Worm (Caenorhabditis elegans) whole organism, young adult: ENCODE measurements around the gene ddn-3.
A peak's percentile ranks its signal among the peaks of the same experiment; 100 is the strongest.

Source experiments
- F33H1.4 ChIP-seq: fragments of 200-800 bp; sonication (Bioruptor generic); IDR thresholded peaks from 2 replicates; pipeline ENCODE4 v1.3.6; 2022; ENCODE audit warnings: missing genetic modification reagents, missing genetic modification characterization, missing compliant biosample characterization
- F55B11.4 ChIP-seq: sonication (generic microtip); optimal IDR thresholded peaks from 2 replicates; lab custom pipeline; 2016; ENCODE audit warnings: missing compliant biosample characterization, missing genetic modification characterization, borderline replicate concordance; ENCODE audit not compliant: insufficient read depth
- F57A8.1 ChIP-seq: fragments of 200-800 bp; sonication (Bioruptor generic); optimal IDR thresholded peaks from 2 replicates; lab custom pipeline; 2018; ENCODE audit warnings: mild to moderate bottlenecking, missing genetic modification characterization, moderate library complexity, missing compliant biosample characterization
- T26A5.8 ChIP-seq: sonication (generic microtip); optimal IDR thresholded peaks from 2 replicates; lab custom pipeline; 2016; ENCODE audit warnings: missing genetic modification characterization, missing compliant biosample characterization
- Y53F4B.3 ChIP-seq: fragments of 200-800 bp; sonication (Bioruptor generic); IDR thresholded peaks from 2 replicates; pipeline ENCODE4 v1.3.6; 2022; ENCODE audit warnings: missing genetic modification reagents, missing genetic modification characterization, missing compliant biosample characterization
- ama-1 ChIP-seq, 3 experiments: fragments of 150-350 bp in 1 of 3; sonication (generic microtip) in 2 of 3; optimal IDR thresholded peaks; 2 replicates each; lab custom pipeline; 2014 to 2018; ENCODE audit warnings: missing biosample characterization in 2 of 3, missing genetic modification characterization in 2 of 3, missing genetic modification reagents in 2 of 3
- aptf-2 ChIP-seq: fragments of 200-800 bp; sonication (Bioruptor generic); conservative IDR thresholded peaks from 2 replicates; pipeline ENCODE4 v1.3.6; 2022; ENCODE audit warnings: missing genetic modification reagents, missing genetic modification characterization, missing compliant biosample characterization
- aptf-3 ChIP-seq: fragments of 200-800 bp; sonication (Bioruptor generic); IDR thresholded peaks from 2 replicates; pipeline ENCODE4 v1.3.6; 2022; ENCODE audit warnings: missing genetic modification characterization, missing compliant biosample characterization
- atf-7 ChIP-seq: sonication (generic microtip); optimal IDR thresholded peaks from 2 replicates; lab custom pipeline; 2017; ENCODE audit warnings: mild to moderate bottlenecking, missing genetic modification characterization, missing compliant biosample characterization
- attf-6 ChIP-seq: fragments of 200-800 bp; sonication (Bioruptor generic); IDR thresholded peaks from 2 replicates; pipeline ENCODE4 v1.3.6; 2022; ENCODE audit warnings: missing genetic modification reagents, missing genetic modification characterization, missing compliant biosample characterization
- cebp-2 ChIP-seq: fragments of 200-800 bp; sonication (Bioruptor generic); IDR thresholded peaks from 2 replicates; pipeline ENCODE4 v1.3.6; 2022; ENCODE audit warnings: missing genetic modification characterization, missing compliant biosample characterization
- ceh-100 ChIP-seq: fragments of 200-800 bp; sonication (Bioruptor generic); IDR thresholded peaks from 2 replicates; pipeline ENCODE4 v1.3.6; 2022; ENCODE audit warnings: missing genetic modification reagents, missing genetic modification characterization, missing compliant biosample characterization
- ceh-40 ChIP-seq: fragments of 200-800 bp; sonication (Bioruptor generic); IDR thresholded peaks from 2 replicates; pipeline ENCODE4 v1.3.6; 2022; ENCODE audit warnings: missing genetic modification characterization, missing compliant biosample characterization
- die-1 ChIP-seq: sonication (generic microtip); optimal IDR thresholded peaks from 2 replicates; lab custom pipeline; 2016; ENCODE audit warnings: missing genotype, mild to moderate bottlenecking, missing genetic modification characterization, missing compliant biosample characterization
- dpff-1 ChIP-seq: sonication (generic microtip); optimal IDR thresholded peaks from 2 replicates; lab custom pipeline; 2017; ENCODE audit warnings: mild to moderate bottlenecking, missing genetic modification characterization, missing compliant biosample characterization
- dpl-1 ChIP-seq: fragments of 150-350 bp; optimal IDR thresholded peaks from 2 replicates; lab custom pipeline; 2014; ENCODE audit warnings: missing biosample characterization, missing genetic modification reagents, missing genetic modification characterization
- efl-1 ChIP-seq: fragments of 150-350 bp; optimal IDR thresholded peaks from 2 replicates; lab custom pipeline; 2014; ENCODE audit warnings: missing biosample characterization, missing genetic modification reagents, missing genetic modification characterization
- egrh-3 ChIP-seq: fragments of 200-800 bp; sonication (Bioruptor generic); IDR thresholded peaks from 2 replicates; pipeline ENCODE4 v1.3.6; 2022; ENCODE audit warnings: missing genetic modification reagents, missing genetic modification characterization, missing compliant biosample characterization
- hmg-1.2 ChIP-seq: fragments of 200-800 bp; sonication (Bioruptor generic); IDR thresholded peaks from 2 replicates; pipeline ENCODE4 v1.3.6; 2022; ENCODE audit warnings: missing genetic modification reagents, missing genetic modification characterization, missing compliant biosample characterization
- let-526 ChIP-seq: fragments of 200-800 bp; sonication (Bioruptor generic); IDR thresholded peaks from 2 replicates; pipeline ENCODE4 v1.3.6; 2022; ENCODE audit warnings: missing genetic modification reagents, missing genetic modification characterization, missing compliant biosample characterization
- let-607 ChIP-seq, 2 experiments: fragments of 200-800 bp in 1 of 2; sonication (Bioruptor generic) in 1 of 2; sonication (generic microtip) in 1 of 2; optimal IDR thresholded peaks; 2 replicates each; lab custom pipeline; 2016 to 2018; ENCODE audit warnings: mild to moderate bottlenecking in 2 of 2, missing compliant biosample characterization in 2 of 2, missing genetic modification characterization in 2 of 2, moderate library complexity in 2 of 2, missing genotype in 1 of 2
- lin-26 ChIP-seq: fragments of 200-800 bp; sonication (Bioruptor generic); IDR thresholded peaks from 2 replicates; pipeline ENCODE4 v1.3.6; 2022; ENCODE audit warnings: missing genetic modification reagents, missing genetic modification characterization, missing compliant biosample characterization
- madf-6 ChIP-seq: fragments of 200-800 bp; sonication (Bioruptor generic); IDR thresholded peaks from 2 replicates; pipeline ENCODE4 v1.3.6; 2022; ENCODE audit warnings: missing genetic modification reagents, missing genetic modification characterization, missing compliant biosample characterization
- madf-8 ChIP-seq: fragments of 200-800 bp; sonication (Bioruptor generic); conservative IDR thresholded peaks from 2 replicates; pipeline ENCODE4 v1.3.6; 2022; ENCODE audit warnings: missing genetic modification reagents, missing genetic modification characterization, missing compliant biosample characterization
- mel-28 ChIP-seq: sonication (generic microtip); optimal IDR thresholded peaks from 2 replicates; lab custom pipeline; 2016; ENCODE audit warnings: borderline replicate concordance, mild to moderate bottlenecking, missing genetic modification characterization, missing compliant biosample characterization
- mes-4 ChIP-seq: sonication (generic microtip); optimal IDR thresholded peaks from 2 replicates; lab custom pipeline; 2016; ENCODE audit warnings: missing genotype, missing genetic modification characterization, missing compliant biosample characterization
- nhr-120 ChIP-seq: fragments of 200-800 bp; sonication (Bioruptor generic); IDR thresholded peaks from 2 replicates; pipeline ENCODE4 v1.3.6; 2022; ENCODE audit warnings: missing genetic modification characterization, missing compliant biosample characterization
- nhr-27 ChIP-seq: fragments of 200-800 bp; sonication (Bioruptor generic); optimal IDR thresholded peaks from 2 replicates; lab custom pipeline; 2018; ENCODE audit warnings: mild to moderate bottlenecking, missing genetic modification characterization, moderate library complexity, missing compliant biosample characterization
- sdz-38 ChIP-seq: sonication (generic microtip); optimal IDR thresholded peaks from 2 replicates; lab custom pipeline; 2016; ENCODE audit warnings: missing genotype, missing genetic modification characterization, missing compliant biosample characterization
- snpc-1.1 ChIP-seq: sonication (generic microtip); optimal IDR thresholded peaks from 2 replicates; lab custom pipeline; 2017; ENCODE audit warnings: missing genetic modification characterization, mild to moderate bottlenecking, missing compliant biosample characterization, antibody characterized with exemption, moderate library complexity, missing genotype, missing genetic modification reagents; ENCODE audit not compliant: insufficient read depth
- somi-1 ChIP-seq: fragments of 200-800 bp; sonication (Bioruptor generic); optimal IDR thresholded peaks from 2 replicates; lab custom pipeline; 2018; ENCODE audit warnings: mild to moderate bottlenecking, missing genetic modification characterization, missing compliant biosample characterization
- tbx-9 ChIP-seq: sonication (generic microtip); optimal IDR thresholded peaks from 2 replicates; lab custom pipeline; 2016; ENCODE audit warnings: borderline replicate concordance, missing genetic modification characterization, inconsistent platforms, missing compliant biosample characterization
- tlf-1 ChIP-seq: fragments of 200-800 bp; sonication (Bioruptor generic); optimal IDR thresholded peaks from 2 replicates; lab custom pipeline; 2018; ENCODE audit warnings: mild to moderate bottlenecking, missing genetic modification characterization, missing compliant biosample characterization
- unc-130 ChIP-seq: sonication (generic microtip); optimal IDR thresholded peaks from 2 replicates; lab custom pipeline; 2016; ENCODE audit warnings: missing genetic modification reagents, missing genetic modification characterization, missing compliant biosample characterization
- xnd-1 ChIP-seq: sonication (generic microtip); optimal IDR thresholded peaks from 2 replicates; lab custom pipeline; 2016; ENCODE audit warnings: missing genotype, missing genetic modification reagents, missing genetic modification characterization, missing compliant biosample characterization
- zfh-2 ChIP-seq: fragments of 200-800 bp; sonication (Bioruptor generic); conservative IDR thresholded peaks from 2 replicates; pipeline ENCODE4 v1.3.6; 2022; ENCODE audit warnings: missing genetic modification reagents, missing genetic modification characterization, missing compliant biosample characterization
- zim-3 ChIP-seq: sonication (generic microtip); optimal IDR thresholded peaks from 2 replicates; lab custom pipeline; 2017; ENCODE audit warnings: mild to moderate bottlenecking, missing genetic modification characterization, moderate library complexity, missing compliant biosample characterization
- ztf-26 ChIP-seq: sonication (generic microtip); optimal IDR thresholded peaks from 2 replicates; lab custom pipeline; 2017; ENCODE audit warnings: missing genetic modification characterization, missing compliant biosample characterization

ddn-3 gene

DNA sequence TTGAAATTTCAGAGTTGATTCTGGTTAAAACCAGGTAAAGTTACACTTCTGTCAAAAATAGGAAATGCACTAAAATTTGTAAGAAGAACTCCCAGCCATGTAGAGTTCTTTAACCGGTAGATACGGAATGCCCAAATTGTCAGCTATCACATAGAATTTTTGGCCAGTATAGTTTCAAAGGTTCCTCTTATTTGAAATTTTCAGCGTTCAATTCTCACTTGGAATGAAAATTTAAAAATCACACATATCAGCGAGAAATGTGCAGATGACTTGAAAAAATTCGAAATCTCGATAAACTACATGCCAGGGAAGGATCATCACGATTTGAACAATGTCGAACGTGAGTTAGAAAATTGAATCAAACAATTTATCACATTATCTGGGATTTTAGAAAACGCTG, 14.5 kb downstream of the ddn-3 start, which contains the start of gene F14D7.3:
TSS of gene F14D7.3 (plus strand) at position 301 of the 400 bp plus-strand sequence.
- TF ChIP-seq ceh-40 (GFP tag; lab: Robert Waterston, UW) (no peak), ceh-100 (no peak), Y53F4B.3 (no peak), snpc-1.1 (tag; lab: Kevin White, UChicago) (no peak), unc-130 (GFP tag; lab: Kevin White, UChicago) (no peak), cebp-2 (GFP tag; lab: Robert Waterston, UW) (no peak), attf-6 (no peak), dpff-1 (no peak)

DNA sequence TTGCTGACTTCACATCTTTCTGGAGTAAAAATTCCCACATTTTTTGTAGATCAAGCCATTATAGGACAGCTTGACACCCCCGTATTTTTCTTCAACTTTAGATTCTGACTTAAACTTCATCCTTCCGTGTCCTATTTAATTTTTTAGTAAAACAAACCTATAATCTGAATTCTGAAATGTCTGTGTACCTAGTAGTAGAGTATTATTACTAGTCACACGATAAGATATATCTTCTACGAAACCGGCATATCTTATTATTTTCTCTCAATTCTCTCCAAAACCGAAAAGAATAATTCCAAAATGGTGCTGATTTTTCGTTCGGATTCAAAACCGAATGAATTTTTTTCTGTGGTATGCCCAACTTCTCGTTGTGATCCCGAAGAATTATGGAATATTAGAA, 16.6 kb downstream of the ddn-3 start, which contains the start of gene F14D7.9:
TSS of gene F14D7.9 (plus strand) at position 301 of the 400 bp plus-strand sequence.
- no peak for TF ChIP-seq snpc-1.1 (tag; lab: Kevin White, UChicago)

DNA sequence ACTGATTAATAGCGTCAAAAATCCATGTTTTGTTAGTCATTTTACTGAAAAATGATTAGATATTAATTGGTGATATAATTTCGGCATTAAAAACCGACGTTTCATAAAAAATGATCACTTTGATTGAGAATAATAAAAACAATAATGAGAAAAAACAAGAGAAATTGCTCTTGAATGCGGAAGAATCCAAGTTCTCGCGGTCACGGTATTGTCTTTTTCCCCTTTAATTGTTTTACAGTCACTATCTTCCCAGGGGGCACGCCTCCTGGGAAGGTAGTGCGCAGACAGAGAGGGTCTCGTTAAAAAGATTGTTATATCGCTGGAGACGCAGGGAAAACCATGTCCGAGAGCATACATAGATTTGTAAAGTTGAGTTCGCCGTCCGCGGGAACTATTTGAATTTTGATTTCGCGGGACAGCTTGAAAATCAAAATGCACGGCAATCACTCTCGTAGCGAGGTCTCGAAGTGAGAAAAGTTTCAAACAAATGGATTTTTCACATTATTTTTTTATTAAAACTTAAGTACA, 17.3 kb downstream of the ddn-3 start, which contains the start of gene F14D7.2:
TSS of gene F14D7.2 (minus strand) at position 51 of the 528 bp plus-strand sequence.
- TF ChIP-seq Y53F4B.3: no peak
- no peak for TF ChIP-seq ztf-26 (tag; lab: Kevin White, UChicago)
- no peak for TF ChIP-seq mes-4 (tag; lab: Kevin White, UChicago)
- TF ChIP-seq nhr-120 (GFP tag; lab: Robert Waterston, UW): no peak
- no peak for TF ChIP-seq ceh-100
- no peak for TF ChIP-seq ama-1 (optimal IDR thresholded peaks at IDR 0.05; lab: Kevin White, UChicago)
- TF ChIP-seq ama-1 (GFP tag; optimal IDR thresholded peaks at IDR 0.05; lab: Kevin White, UChicago): no peak
- peak; percentile 42; the same call in 1 of the 2 replicates for TF ChIP-seq hmg-1.2
- peak; percentile 50 for TF ChIP-seq xnd-1
- TF ChIP-seq madf-8: peak; percentile 62
- TF ChIP-seq die-1: no peak
- no peak for TF ChIP-seq nhr-27 (tag; lab: Kevin White, UChicago)
- TF ChIP-seq lin-26 (GFP tag; lab: Robert Waterston, UW): no peak
- peak; percentile 98 for TF ChIP-seq aptf-3 (GFP tag; lab: Robert Waterston, UW)
- peak; percentile 80 for TF ChIP-seq madf-6 (GFP tag; lab: Robert Waterston, UW)
- peak; percentile 99 for TF ChIP-seq aptf-2 (GFP tag; lab: Robert Waterston, UW)
- TF ChIP-seq efl-1: peak; percentile 71
- no peak for TF ChIP-seq F57A8.1 (GFP tag; lab: Kevin White, UChicago)
- no peak for TF ChIP-seq tbx-9 (tag; lab: Kevin White, UChicago)
- no peak for TF ChIP-seq sdz-38 (tag; lab: Kevin White, UChicago)
- TF ChIP-seq dpl-1 (GFP tag; lab: Kevin White, UChicago): peak; percentile 1
- TF ChIP-seq F33H1.4 (GFP tag; lab: Robert Waterston, UW): 0 out of 2 replicates have a peak, but pooled peaks have one; percentile 15
- no peak for TF ChIP-seq unc-130 (GFP tag; lab: Kevin White, UChicago)
- TF ChIP-seq egrh-3 (GFP tag; lab: Robert Waterston, UW): no peak
- TF ChIP-seq let-607 (tag; optimal IDR thresholded peaks at IDR 0.05; lab: Kevin White, UChicago): no peak
- no peak for TF ChIP-seq mel-28

DNA sequence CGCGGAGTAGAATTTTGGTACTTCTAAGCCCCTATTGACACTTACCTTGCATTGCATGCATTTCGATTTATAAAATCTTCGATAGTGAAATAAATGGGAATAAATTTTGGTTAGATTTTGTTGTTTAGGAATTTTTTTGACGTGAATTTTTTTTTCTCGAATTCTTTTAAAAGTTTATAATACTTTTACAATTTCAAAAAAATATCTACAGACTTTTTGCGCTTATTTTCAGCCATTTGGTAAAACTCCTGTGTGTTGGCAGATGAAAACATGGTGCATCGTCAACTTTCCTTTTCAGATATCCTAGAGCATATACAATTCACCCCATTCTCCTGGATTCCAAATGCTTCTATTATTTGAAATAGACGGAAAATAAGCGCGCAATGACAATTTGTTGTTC, 20.4 kb downstream of the ddn-3 start, which contains the start of gene F14D7.18:
TSS of gene F14D7.18 (minus strand) at position 101 of the 400 bp plus-strand sequence.
- TF ChIP-seq zfh-2 (GFP tag; lab: Robert Waterston, UW) (no peak), somi-1 (GFP tag; lab: Kevin White, UChicago) (no peak), attf-6 (no peak), let-526 (GFP tag; lab: Robert Waterston, UW) (no peak), zim-3 (no peak), nhr-120 (GFP tag; lab: Robert Waterston, UW) (no peak), T26A5.8 (no peak), atf-7 (tag; lab: Kevin White, UChicago) (no peak), tlf-1 (GFP tag; lab: Kevin White, UChicago) (no peak), F55B11.4 (no peak), lin-26 (GFP tag; lab: Robert Waterston, UW) (no peak), egrh-3 (GFP tag; lab: Robert Waterston, UW) (no peak), F33H1.4 (GFP tag; lab: Robert Waterston, UW) (no peak)
